Fruit fly (Drosophila melanogaster) whole organism, prepupa: ENCODE results near the gene CG31633.

Experiments used
- CG10631 ChIP-seq: fragments of 200-800 bp; sonication (Bioruptor generic); optimal IDR thresholded peaks from 2 replicates; lab custom pipeline; 2016; ENCODE audit warnings: missing biosample characterization, missing genetic modification characterization
- CG10669 ChIP-seq: fragments of 200-800 bp; sonication (Bioruptor generic); optimal IDR thresholded peaks from 3 replicates; lab custom pipeline; 2018; ENCODE audit warnings: missing biosample characterization, mild to moderate bottlenecking, missing genetic modification characterization, moderate library complexity
- CG11294 ChIP-seq: fragments of 200-800 bp; sonication (Bioruptor generic); IDR thresholded peaks from 2 replicates; pipeline ENCODE4 v1.3.6; 2022; ENCODE audit warnings: missing biosample characterization, missing genetic modification characterization
- CG11762 ChIP-seq: fragments of 200-800 bp; sonication (Bioruptor generic); optimal IDR thresholded peaks from 3 replicates; lab custom pipeline; 2016; ENCODE audit warnings: missing biosample characterization, missing genetic modification characterization; ENCODE audit not compliant: insufficient read depth
- CG11902 ChIP-seq: fragments of 200-800 bp; sonication (Bioruptor generic); optimal IDR thresholded peaks from 3 replicates; lab custom pipeline; 2016; ENCODE audit warnings: missing biosample characterization, missing genetic modification characterization
- CG16779 ChIP-seq: fragments of 200-800 bp; sonication (Bioruptor generic); optimal IDR thresholded peaks from 3 replicates; lab custom pipeline; 2017; ENCODE audit warnings: missing biosample characterization, mild to moderate bottlenecking, missing genetic modification characterization
- CG3032 ChIP-seq: fragments of 200-800 bp; optimal IDR thresholded peaks from 2 replicates; lab custom pipeline; 2019; ENCODE audit warnings: missing biosample characterization, mild to moderate bottlenecking, missing genetic modification characterization, moderate library complexity
- CG34406 ChIP-seq: fragments of 200-800 bp; sonication (Bioruptor generic); optimal IDR thresholded peaks from 3 replicates; lab custom pipeline; 2016; ENCODE audit warnings: missing biosample characterization, missing genetic modification characterization
- CG6163 ChIP-seq: fragments of 200-800 bp; sonication (Bioruptor generic); IDR thresholded peaks from 3 replicates; pipeline ENCODE4 v1.3.6; 2022; ENCODE audit warnings: missing biosample characterization, missing genetic modification characterization
- CG6276 ChIP-seq: fragments of 200-800 bp; sonication (Bioruptor generic); optimal IDR thresholded peaks from 2 replicates; lab custom pipeline; 2017; ENCODE audit warnings: missing biosample characterization, mild to moderate bottlenecking, missing genetic modification characterization
- CG6792 ChIP-seq: fragments of 200-800 bp; sonication (Bioruptor generic); optimal IDR thresholded peaks from 3 replicates; lab custom pipeline; 2016; ENCODE audit warnings: missing biosample characterization, missing genetic modification characterization
- CG6808 ChIP-seq: fragments of 200-800 bp; sonication (Bioruptor generic); optimal IDR thresholded peaks from 3 replicates; lab custom pipeline; 2017; ENCODE audit warnings: missing biosample characterization, missing genetic modification characterization, mild to moderate bottlenecking, moderate library complexity, missing genetic modification reagents
- CG6854 ChIP-seq: fragments of 200-800 bp; sonication (Bioruptor generic); optimal IDR thresholded peaks from 2 replicates; lab custom pipeline; 2017; ENCODE audit warnings: missing biosample characterization, mild to moderate bottlenecking, missing genetic modification characterization
- CG7368 ChIP-seq: fragments of 200-800 bp; sonication (Bioruptor generic); optimal IDR thresholded peaks from 3 replicates; lab custom pipeline; 2016; ENCODE audit warnings: missing biosample characterization, missing genetic modification characterization
- CG8119 ChIP-seq: fragments of 200-800 bp; sonication (Bioruptor generic); IDR thresholded peaks from 3 replicates; pipeline ENCODE4 v1.3.6; 2022; ENCODE audit warnings: missing biosample characterization, missing genetic modification characterization
- CG8632 ChIP-seq: fragments of 200-800 bp; sonication (Bioruptor generic); optimal IDR thresholded peaks from 3 replicates; lab custom pipeline; 2016; ENCODE audit warnings: missing biosample characterization, missing genetic modification characterization
- CG9139 ChIP-seq: fragments of 200-800 bp; sonication (Bioruptor generic); optimal IDR thresholded peaks from 3 replicates; lab custom pipeline; 2017; ENCODE audit warnings: missing biosample characterization, mild to moderate bottlenecking, missing genetic modification characterization
- Eip75B ChIP-seq: fragments of 200-800 bp; sonication (Bioruptor generic); optimal IDR thresholded peaks from 3 replicates; lab custom pipeline; 2016; ENCODE audit warnings: missing biosample characterization, missing genetic modification characterization
- Eip78C ChIP-seq: fragments of 200-800 bp; sonication (Bioruptor generic); peaks from one replicate; lab custom pipeline; 2016; ENCODE audit warnings: missing biosample characterization, missing genetic modification characterization
- Eip93F ChIP-seq: fragments of 200-800 bp; sonication (Bioruptor generic); optimal IDR thresholded peaks from 2 replicates; lab custom pipeline; 2016; ENCODE audit warnings: missing biosample characterization, mild to moderate bottlenecking, missing genetic modification characterization
- Ets21C ChIP-seq: fragments of 200-800 bp; sonication (Bioruptor generic); optimal IDR thresholded peaks from 3 replicates; lab custom pipeline; 2016; ENCODE audit warnings: missing biosample characterization, missing genetic modification characterization
- Ets96B ChIP-seq: fragments of 200-800 bp; optimal IDR thresholded peaks from 2 replicates; lab custom pipeline; 2019; ENCODE audit warnings: missing biosample characterization, mild to moderate bottlenecking, missing genetic modification characterization, moderate library complexity
- Gug ChIP-seq: fragments of 200-800 bp; sonication (Bioruptor generic); IDR thresholded peaks from 2 replicates; pipeline ENCODE4 v1.3.6; 2022; ENCODE audit warnings: missing biosample characterization, missing genetic modification characterization
- Hr38 ChIP-seq: sonication (Bioruptor generic); optimal IDR thresholded peaks from 2 replicates; lab custom pipeline; 2016; ENCODE audit warnings: missing biosample characterization, missing genetic modification characterization
- Lpt ChIP-seq: fragments of 200-800 bp; sonication (Bioruptor generic); optimal IDR thresholded peaks from 3 replicates; lab custom pipeline; 2016; ENCODE audit warnings: missing biosample characterization, missing genetic modification characterization
- Met ChIP-seq: fragments of 200-800 bp; sonication (Bioruptor generic); optimal IDR thresholded peaks from 3 replicates; lab custom pipeline; 2016; ENCODE audit warnings: missing biosample characterization, missing genetic modification characterization
- OdsH ChIP-seq: fragments of 200-800 bp; sonication (Bioruptor generic); optimal IDR thresholded peaks from 3 replicates; lab custom pipeline; 2016; ENCODE audit warnings: missing biosample characterization, missing genetic modification characterization
- Smox ChIP-seq: fragments of 200-800 bp; sonication (Bioruptor generic); optimal IDR thresholded peaks from 3 replicates; lab custom pipeline; 2016; ENCODE audit warnings: missing biosample characterization, missing genetic modification characterization
- Sox102F ChIP-seq: fragments of 200-800 bp; sonication (Bioruptor generic); optimal IDR thresholded peaks from 2 replicates; lab custom pipeline; 2016; ENCODE audit warnings: missing biosample characterization, mild to moderate bottlenecking, missing genetic modification characterization
- Sox14 ChIP-seq: fragments of 200-800 bp; sonication (Bioruptor generic); optimal IDR thresholded peaks from 3 replicates; lab custom pipeline; 2016; ENCODE audit warnings: missing biosample characterization, missing genetic modification characterization
- Sox15 ChIP-seq: fragments of 200-800 bp; sonication (Bioruptor generic); optimal IDR thresholded peaks from 3 replicates; lab custom pipeline; 2016; ENCODE audit warnings: missing biosample characterization, missing genetic modification characterization
- achi ChIP-seq: fragments of 200-800 bp; sonication (Bioruptor generic); optimal IDR thresholded peaks from 3 replicates; lab custom pipeline; 2016; ENCODE audit warnings: missing biosample characterization, missing genetic modification characterization
- acj6 ChIP-seq: fragments of 200-800 bp; sonication (Bioruptor generic); optimal IDR thresholded peaks from 3 replicates; lab custom pipeline; 2016; ENCODE audit warnings: missing biosample characterization, missing genetic modification characterization
- cyc ChIP-seq: fragments of 200-800 bp; sonication (Bioruptor generic); optimal IDR thresholded peaks from 3 replicates; lab custom pipeline; 2016; ENCODE audit warnings: missing biosample characterization, missing genetic modification characterization
- dac ChIP-seq: fragments of 200-800 bp; sonication (Bioruptor generic); optimal IDR thresholded peaks from 2 replicates; lab custom pipeline; 2017; ENCODE audit warnings: missing biosample characterization, mild to moderate bottlenecking, missing genetic modification characterization
- dsx ChIP-seq: fragments of 200-800 bp; optimal IDR thresholded peaks from 3 replicates; lab custom pipeline; 2019; ENCODE audit warnings: missing biosample characterization, mild to moderate bottlenecking, missing genetic modification characterization, moderate library complexity; ENCODE audit not compliant: poor library complexity, severe bottlenecking
- esn ChIP-seq: fragments of 200-800 bp; sonication (Bioruptor generic); optimal IDR thresholded peaks from 2 replicates; lab custom pipeline; 2016; ENCODE audit warnings: missing biosample characterization, mild to moderate bottlenecking, missing genetic modification characterization, moderate library complexity
- fd85E ChIP-seq: fragments of 200-800 bp; sonication (Bioruptor generic); optimal IDR thresholded peaks from 3 replicates; lab custom pipeline; 2016; ENCODE audit warnings: missing biosample characterization, missing genetic modification characterization
- lz ChIP-seq: fragments of 200-800 bp; sonication (Bioruptor generic); optimal IDR thresholded peaks from 3 replicates; lab custom pipeline; 2016; ENCODE audit warnings: missing biosample characterization, missing genetic modification characterization
- net ChIP-seq: fragments of 200-800 bp; sonication (Bioruptor generic); optimal IDR thresholded peaks from 3 replicates; lab custom pipeline; 2016; ENCODE audit warnings: missing biosample characterization, missing genetic modification characterization
- pdm3 ChIP-seq: fragments of 200-800 bp; sonication (Bioruptor generic); optimal IDR thresholded peaks from 3 replicates; lab custom pipeline; 2016; ENCODE audit warnings: missing biosample characterization, missing genetic modification characterization
- salr ChIP-seq, 2 experiments: fragments of 200-800 bp; sonication (Bioruptor generic); optimal IDR thresholded peaks; 3 replicates each; lab custom pipeline; 2016 to 2018; ENCODE audit warnings: missing biosample characterization in 2 of 2, missing genetic modification characterization in 2 of 2, mild to moderate bottlenecking in 1 of 2
- spab ChIP-seq: fragments of 200-800 bp; sonication (Bioruptor generic); optimal IDR thresholded peaks from 2 replicates; lab custom pipeline; 2017; ENCODE audit warnings: missing biosample characterization, mild to moderate bottlenecking, missing genetic modification characterization, missing genetic modification reagents
- ss ChIP-seq, 2 experiments: fragments of 200-800 bp; sonication (Bioruptor generic); optimal IDR thresholded peaks; 2 replicates in 1 of 2; 3 replicates in 1 of 2; lab custom pipeline; 2017 to 2018; ENCODE audit warnings: mild to moderate bottlenecking in 2 of 2, missing biosample characterization in 2 of 2, missing genetic modification characterization in 2 of 2, moderate library complexity in 1 of 2
- svp ChIP-seq: fragments of 200-800 bp; sonication (Bioruptor generic); peaks from one replicate; lab custom pipeline; 2016; ENCODE audit warnings: missing biosample characterization, missing genetic modification characterization

Gene CG31633

DNA sequence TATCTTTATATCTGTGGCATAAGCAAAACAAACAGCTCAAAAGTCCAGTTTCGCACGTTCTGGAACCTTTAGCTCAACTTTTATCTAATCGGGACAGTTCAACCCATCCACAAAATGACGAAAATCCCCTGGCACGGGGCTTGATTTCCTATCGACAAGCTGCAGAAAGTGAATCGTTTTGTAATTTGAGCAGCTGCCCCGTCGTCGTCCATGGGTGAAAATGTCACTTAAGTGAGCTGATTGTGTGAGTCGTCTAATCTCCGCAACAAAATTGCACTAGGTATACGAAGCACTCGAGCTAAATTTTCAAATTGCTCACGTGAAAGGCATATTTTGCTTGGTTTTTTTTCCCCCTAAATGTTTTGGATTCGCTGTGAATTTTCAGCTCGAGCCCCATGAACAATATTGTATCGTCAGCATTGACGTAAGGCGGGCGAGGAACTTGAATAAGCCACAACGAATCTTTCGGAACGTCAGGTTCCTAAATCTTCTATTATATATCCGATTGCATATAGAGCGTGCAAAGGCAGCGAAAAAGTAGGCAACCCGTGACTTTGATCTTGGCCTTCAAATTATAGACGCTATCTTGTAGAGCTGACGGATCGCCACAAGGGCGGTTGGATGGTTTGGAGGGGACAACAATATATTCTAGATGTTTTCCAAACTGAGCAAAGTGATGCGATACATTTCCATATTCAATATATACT lies 41.7 kb downstream of the CG31633 start:
- peak; percentile 36 for TF ChIP-seq svp
- no peak for TF ChIP-seq Sox102F (GFP tag; lab: Kevin White, UChicago)

DNA sequence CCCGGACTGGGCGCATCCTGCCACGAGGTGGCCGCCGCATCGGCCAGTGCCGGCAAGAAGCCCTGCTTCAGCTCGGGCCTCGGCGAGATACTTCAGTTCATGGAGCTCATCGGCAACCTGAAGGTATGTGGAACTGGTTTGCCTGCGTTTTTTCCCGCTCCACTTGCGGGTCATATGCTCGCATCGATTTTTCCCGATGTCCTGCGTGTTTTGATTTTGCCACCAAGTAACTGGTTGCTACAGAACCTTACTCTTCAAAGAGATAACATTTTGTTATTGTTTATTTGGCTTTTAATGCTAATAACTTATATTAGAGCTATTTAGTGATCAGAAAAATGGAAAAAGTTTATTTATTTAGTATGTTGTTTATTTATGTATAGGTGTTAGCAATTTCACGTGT lies 43.0 kb downstream of the CG31633 start:
- TF ChIP-seq lz (GFP tag; lab: Kevin White, UChicago): no peak
- TF ChIP-seq, all 60 proteins: peak for 0

DNA sequence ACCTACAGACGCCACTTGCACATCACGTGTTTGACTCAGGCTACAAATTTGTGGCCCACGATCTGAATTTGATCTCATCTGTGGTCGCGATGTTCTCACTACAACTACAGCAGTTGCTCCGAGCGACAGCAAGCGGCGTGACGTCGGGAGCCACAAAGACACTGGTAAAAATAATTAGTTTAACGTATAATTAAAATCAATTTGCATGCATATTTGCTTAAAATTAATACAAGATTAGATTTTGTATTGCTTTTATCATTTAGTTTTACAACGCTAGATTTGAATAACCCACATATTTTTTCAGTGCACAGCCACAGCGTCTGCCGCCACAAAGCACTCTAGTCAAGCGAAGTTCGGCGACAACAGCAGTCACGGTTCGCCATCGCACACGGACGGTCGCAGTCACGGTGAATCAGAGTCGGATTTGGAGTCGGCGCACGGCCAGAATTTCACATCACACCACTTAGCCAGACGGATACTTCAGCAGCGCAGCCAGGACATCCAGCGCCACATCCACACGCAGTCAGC lies 43.6 kb downstream of the CG31633 start:
- TF ChIP-seq CG8119 (peak; percentile 100), CG6276 (peak; percentile 100), CG7368 (peak; percentile 100), Ets21C (GFP tag; lab: Kevin White, UChicago) (peak; percentile 100), CG16779 (tag; lab: Kevin White, UChicago) (peak; percentile 100), Eip93F (peak; percentile 100), dac (GFP tag; lab: Kevin White, UChicago) (peak; percentile 100), CG6792 (GFP tag; lab: Kevin White, UChicago) (peak; percentile 100), OdsH (GFP tag; lab: Kevin White, UChicago) (peak; percentile 100), acj6 (peak; percentile 100), Gug (peak; percentile 100), CG8632 (peak; percentile 100), Eip78C (GFP tag; lab: Kevin White, UChicago) (peak; percentile 100), Sox15 (GFP tag; lab: Kevin White, UChicago) (peak; percentile 100), Met (GFP tag; lab: Kevin White, UChicago) (peak; percentile 100), Eip75B (peak; percentile 100), achi (GFP tag; lab: Kevin White, UChicago) (peak; percentile 100), CG6163 (GFP tag; lab: Robert Waterston, UW) (peak; percentile 100), CG34406 (GFP tag; lab: Kevin White, UChicago) (peak; percentile 100), esn (peak; percentile 100), CG10669 (GFP tag; lab: Kevin White, UChicago) (peak; percentile 100), Smox (peak; percentile 100), pdm3 (peak; percentile 100), CG11902 (GFP tag; lab: Kevin White, UChicago) (peak; percentile 100), CG6808 (GFP tag; lab: Kevin White, UChicago) (peak; percentile 99), CG6854 (GFP tag; lab: Kevin White, UChicago) (peak; percentile 100), Ets96B (tag; lab: Kevin White, UChicago) (peak; percentile 100), cyc (GFP tag; lab: Kevin White, UChicago) (peak; percentile 100), CG3032 (tag; lab: Kevin White, UChicago) (peak; percentile 100), Sox14 (GFP tag; lab: Kevin White, UChicago) (peak; percentile 100), fd85E (GFP tag; lab: Kevin White, UChicago) (peak; percentile 99), Sox102F (GFP tag; lab: Kevin White, UChicago) (peak; percentile 100), Hr38 (GFP tag; lab: Kevin White, UChicago) (peak; percentile 98), CG11762 (GFP tag; lab: Kevin White, UChicago) (peak; percentile 100), ss (GFP tag; optimal IDR thresholded peaks at IDR 0.05; lab: Kevin White, UChicago) (peak; percentile 100), lz (GFP tag; lab: Kevin White, UChicago) (peak; percentile 100), CG9139 (GFP tag; lab: Kevin White, UChicago) (peak; percentile 100), svp (peak; percentile 100), CG10631 (GFP tag; lab: Kevin White, UChicago) (peak; percentile 100), net (peak; percentile 100), CG11294 (GFP tag; lab: Robert Waterston, UW) (peak; percentile 100), salr (GFP tag; optimal IDR thresholded peaks at IDR 0.05; lab: Kevin White, UChicago) (peak; percentile 100), spab (peak; percentile 100), Lpt (GFP tag; lab: Kevin White, UChicago) (peak; percentile 100), dsx (peak; percentile 100)
